Worm (Caenorhabditis elegans) whole organism, L1 larva: ENCODE results near the gene mct-6.

Experiments
- C16A3.4 ChIP-seq: fragments of 150-350 bp; optimal IDR thresholded peaks from 2 replicates; lab custom pipeline; 2014; ENCODE audit warnings: missing biosample characterization, missing genetic modification characterization
- F16B12.6 ChIP-seq: fragments of 150-350 bp; optimal IDR thresholded peaks from 2 replicates; lab custom pipeline; 2014; ENCODE audit warnings: missing biosample characterization, missing genetic modification characterization
- blmp-1 ChIP-seq: fragments of 150-350 bp; optimal IDR thresholded peaks from 2 replicates; lab custom pipeline; 2014; ENCODE audit warnings: missing biosample characterization, missing genetic modification characterization
- ceh-88 ChIP-seq: fragments of 200-800 bp; sonication (Bioruptor generic); IDR thresholded peaks from 2 replicates; pipeline ENCODE4 v1.3.6; 2022; ENCODE audit warnings: missing genetic modification characterization, missing compliant biosample characterization
- efl-1 ChIP-seq, 4 experiments: fragments of 150-350 bp; optimal IDR thresholded peaks in 3 of 4; peaks in 1 of 4; 1 replicate in 1 of 4; 2 replicates in 3 of 4; lab custom pipeline; 2014; ENCODE audit warnings: missing biosample characterization in 2 of 4, missing genetic modification characterization in 2 of 4, missing genetic modification reagents in 2 of 4
- egl-27 ChIP-seq, 2 experiments: fragments of 150-350 bp in 1 of 2; sonication (generic microtip); optimal IDR thresholded peaks; 3 replicates each; lab custom pipeline; 2017 to 2018; ENCODE audit warnings: missing biosample characterization in 2 of 2, missing genetic modification characterization in 2 of 2, missing genetic modification reagents in 2 of 2
- elt-3 ChIP-seq, 6 experiments: fragments of 150-350 bp in 1 of 6; sonication (generic microtip); optimal IDR thresholded peaks; 2 replicates each; lab custom pipeline; 2017 to 2018; ENCODE audit warnings: missing biosample characterization in 6 of 6, missing genetic modification characterization in 6 of 6, inconsistent platforms in 1 of 6
- grh-1 ChIP-seq: fragments of 200-800 bp; sonication (Bioruptor generic); IDR thresholded peaks from 2 replicates; pipeline ENCODE4 v1.3.6; 2022; ENCODE audit warnings: missing genetic modification reagents, missing genetic modification characterization, missing compliant biosample characterization
- hlh-17 ChIP-seq: fragments of 200-800 bp; sonication (Bioruptor generic); optimal IDR thresholded peaks from 2 replicates; lab custom pipeline; 2018; ENCODE audit warnings: missing genetic modification characterization, mild to moderate bottlenecking, missing compliant biosample characterization, moderate library complexity, borderline replicate concordance
- lin-14 ChIP-seq: fragments of 200-800 bp; sonication (Bioruptor generic); optimal IDR thresholded peaks from 2 replicates; lab custom pipeline; 2018; ENCODE audit warnings: mild to moderate bottlenecking, missing genetic modification characterization, moderate library complexity, missing compliant biosample characterization
- lin-35 ChIP-seq, 2 experiments: fragments of 150-350 bp; optimal IDR thresholded peaks; 2 replicates each; lab custom pipeline; 2014; ENCODE audit warnings: missing biosample characterization in 2 of 2, missing genetic modification characterization in 2 of 2, missing genetic modification reagents in 2 of 2
- mab-9 ChIP-seq: fragments of 200-800 bp; sonication (Bioruptor generic); IDR thresholded peaks from 2 replicates; pipeline ENCODE4 v1.3.6; 2022; ENCODE audit warnings: missing genetic modification reagents, missing genetic modification characterization, missing compliant biosample characterization
- mdl-1 ChIP-seq, 2 experiments: fragments of 150-350 bp; optimal IDR thresholded peaks; 2 replicates each; lab custom pipeline; 2014 to 2017; ENCODE audit warnings: missing biosample characterization in 2 of 2, missing genetic modification characterization in 2 of 2, inconsistent platforms in 1 of 2
- nhr-19 ChIP-seq: fragments of 200-800 bp; sonication (Bioruptor generic); conservative IDR thresholded peaks from 2 replicates; pipeline ENCODE4 v1.3.6; 2022; ENCODE audit warnings: missing genetic modification characterization, missing compliant biosample characterization
- nhr-20 ChIP-seq: sonication (generic microtip); optimal IDR thresholded peaks from 2 replicates; lab custom pipeline; 2016; ENCODE audit warnings: mild to moderate bottlenecking, missing genetic modification characterization, missing compliant biosample characterization
- nhr-71 ChIP-seq: sonication (generic microtip); optimal IDR thresholded peaks from 2 replicates; lab custom pipeline; 2016; ENCODE audit warnings: mild to moderate bottlenecking, missing genetic modification characterization, moderate library complexity, missing compliant biosample characterization
- nhr-77 ChIP-seq: fragments of 150-350 bp; optimal IDR thresholded peaks from 2 replicates; lab custom pipeline; 2014; ENCODE audit warnings: missing biosample characterization, missing genetic modification characterization
- nhr-85 ChIP-seq: sonication (generic microtip); peaks from one replicate; lab custom pipeline; 2016; ENCODE audit warnings: missing genetic modification characterization, inconsistent platforms, missing compliant biosample characterization
- pqm-1 ChIP-seq: sonication (generic microtip); optimal IDR thresholded peaks from 3 replicates; lab custom pipeline; 2017; ENCODE audit warnings: missing biosample characterization, missing genetic modification characterization
- skn-1 ChIP-seq: fragments of 150-350 bp; optimal IDR thresholded peaks from 2 replicates; lab custom pipeline; 2014; ENCODE audit warnings: missing biosample characterization, missing genetic modification characterization
- snpc-4 ChIP-seq: fragments of 150-350 bp; optimal IDR thresholded peaks from 2 replicates; lab custom pipeline; 2014; ENCODE audit warnings: missing biosample characterization, missing genetic modification characterization
- snu-23 ChIP-seq: sonication (generic microtip); optimal IDR thresholded peaks from 2 replicates; lab custom pipeline; 2016; ENCODE audit warnings: missing genetic modification characterization, missing compliant biosample characterization
- sox-4 ChIP-seq: sonication (generic microtip); optimal IDR thresholded peaks from 2 replicates; lab custom pipeline; 2016; ENCODE audit warnings: missing genetic modification characterization, missing compliant biosample characterization
- sup-37 ChIP-seq: fragments of 200-800 bp; sonication (Bioruptor generic); optimal IDR thresholded peaks from 2 replicates; lab custom pipeline; 2018; ENCODE audit warnings: mild to moderate bottlenecking, missing genetic modification characterization, missing compliant biosample characterization
- swsn-7 ChIP-seq: sonication (generic microtip); optimal IDR thresholded peaks from 2 replicates; lab custom pipeline; 2016; ENCODE audit warnings: missing genetic modification characterization, missing compliant biosample characterization
- tbx-2 ChIP-seq: sonication (generic microtip); optimal IDR thresholded peaks from 2 replicates; lab custom pipeline; 2016; ENCODE audit warnings: missing genetic modification characterization, missing compliant biosample characterization
- unc-130 ChIP-seq: fragments of 150-350 bp; optimal IDR thresholded peaks from 2 replicates; lab custom pipeline; 2017; ENCODE audit warnings: missing biosample characterization, missing genetic modification characterization, inconsistent platforms
- unc-62 ChIP-seq: fragments of 150-350 bp; optimal IDR thresholded peaks from 2 replicates; lab custom pipeline; 2014; ENCODE audit warnings: missing biosample characterization, missing genetic modification reagents, missing genetic modification characterization
- vab-15 ChIP-seq: sonication (generic microtip); optimal IDR thresholded peaks from 2 replicates; lab custom pipeline; 2017; ENCODE audit warnings: missing genotype, mild to moderate bottlenecking, missing genetic modification characterization, missing compliant biosample characterization

The mct-6 gene

DNA sequence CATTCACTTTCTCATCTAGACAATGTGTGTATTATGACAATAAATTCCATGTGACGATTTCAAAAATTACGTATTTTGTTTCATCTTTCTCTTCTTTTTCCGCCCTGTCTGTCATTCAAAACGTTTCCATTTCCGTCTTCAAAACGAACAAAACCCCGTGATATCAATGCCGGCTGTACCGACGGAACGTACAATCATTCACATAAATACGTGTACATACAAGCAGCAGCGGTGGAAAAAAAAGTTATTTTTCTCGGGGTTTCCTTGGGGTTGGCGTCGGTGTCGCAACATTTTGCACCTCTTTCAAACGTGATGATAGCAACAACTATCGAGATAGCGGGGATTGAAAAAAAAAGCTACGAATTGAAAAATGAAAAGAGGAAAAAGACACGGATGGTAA is 45.3 kb downstream of the mct-6 start:
- no peak for TF ChIP-seq unc-62
- no peak for TF ChIP-seq snpc-4 (tag; lab: Kevin White, UChicago)
- TF ChIP-seq blmp-1 (tag; lab: Kevin White, UChicago) = peak; percentile 73
- no peak for TF ChIP-seq vab-15 (tag; lab: Kevin White, UChicago)
- TF ChIP-seq hlh-17 (GFP tag; lab: Kevin White, UChicago) = no peak
- TF ChIP-seq lin-14 = peak; percentile 73
- no peak for TF ChIP-seq F16B12.6
- TF ChIP-seq lin-35 (GFP tag; optimal IDR thresholded peaks at IDR 0.05; lab: Kevin White, UChicago) = peak in 1 of 2 experiments; percentile 46
- peak; percentile 53 for TF ChIP-seq nhr-71 (tag; lab: Kevin White, UChicago)
- no peak for TF ChIP-seq swsn-7
- TF ChIP-seq nhr-85 (tag; lab: Kevin White, UChicago) = peak; percentile 69
- TF ChIP-seq grh-1 (GFP tag; lab: Robert Waterston, UW) = no peak
- TF ChIP-seq snu-23 = peak; percentile 13
- peak; percentile 17 for TF ChIP-seq tbx-2 (tag; lab: Kevin White, UChicago)
- TF ChIP-seq nhr-77 (tag; lab: Kevin White, UChicago) = no peak
- no peak for TF ChIP-seq efl-1 (optimal IDR thresholded peaks at IDR 0.05; lab: Kevin White, UChicago)
- no peak for TF ChIP-seq efl-1 (GFP tag; optimal IDR thresholded peaks at IDR 0.05 in 1 of 2; lab: Kevin White, UChicago)
- no peak for TF ChIP-seq pqm-1
- no peak for TF ChIP-seq C16A3.4
- TF ChIP-seq unc-130 = peak; percentile 1
- TF ChIP-seq nhr-19 (GFP tag; lab: Robert Waterston, UW) = no peak
- TF ChIP-seq ceh-88 (GFP tag; lab: Robert Waterston, UW) = no peak
- TF ChIP-seq egl-27 (tag; optimal IDR thresholded peaks at IDR 0.05; lab: Kevin White, UChicago) = no peak
- TF ChIP-seq sup-37 (GFP tag; lab: Kevin White, UChicago) = no peak
- peak in 1 of 2 experiments; percentile 45 for TF ChIP-seq mdl-1 (tag; optimal IDR thresholded peaks at IDR 0.05; lab: Kevin White, UChicago)
- no peak for TF ChIP-seq mab-9 (GFP tag; lab: Robert Waterston, UW)
- no peak for TF ChIP-seq skn-1 (tag; lab: Kevin White, UChicago)
- TF ChIP-seq sox-4 (tag; lab: Kevin White, UChicago) = no peak
- TF ChIP-seq nhr-20 = peak; percentile 49
- TF ChIP-seq elt-3 (tag; optimal IDR thresholded peaks at IDR 0.05; lab: Kevin White, UChicago) = peak in 2 of 6 experiments; percentile 28 to 74
- TF ChIP-seq, all 84 proteins: peak for 11

ce11 chrX:16721930-16722329 is 48.4 kb downstream of the mct-6 start:
- TF ChIP-seq snpc-4 (tag; lab: Kevin White, UChicago) (peak; percentile 50), blmp-1 (tag; lab: Kevin White, UChicago) (no peak)
